Worm (Caenorhabditis elegans) whole organism, midembryonic: ENCODE measurements around the gene aat-3.

Experiments
- cog-1 ChIP-seq: sonication (generic microtip); optimal IDR thresholded peaks from 2 replicates; lab custom pipeline; 2016; ENCODE audit warnings: missing genetic modification characterization, missing compliant biosample characterization
- flt-1 ChIP-seq: fragments of 200-800 bp; sonication (Bioruptor generic); IDR thresholded peaks from 2 replicates; pipeline ENCODE4 v1.3.6; 2022; ENCODE audit warnings: missing genetic modification characterization, missing compliant biosample characterization
- ztf-29 ChIP-seq: fragments of 200-800 bp; sonication (Bioruptor generic); IDR thresholded peaks from 2 replicates; pipeline ENCODE4 v1.3.6; 2022; ENCODE audit warnings: missing genetic modification reagents, missing genetic modification characterization, missing compliant biosample characterization

DNA sequence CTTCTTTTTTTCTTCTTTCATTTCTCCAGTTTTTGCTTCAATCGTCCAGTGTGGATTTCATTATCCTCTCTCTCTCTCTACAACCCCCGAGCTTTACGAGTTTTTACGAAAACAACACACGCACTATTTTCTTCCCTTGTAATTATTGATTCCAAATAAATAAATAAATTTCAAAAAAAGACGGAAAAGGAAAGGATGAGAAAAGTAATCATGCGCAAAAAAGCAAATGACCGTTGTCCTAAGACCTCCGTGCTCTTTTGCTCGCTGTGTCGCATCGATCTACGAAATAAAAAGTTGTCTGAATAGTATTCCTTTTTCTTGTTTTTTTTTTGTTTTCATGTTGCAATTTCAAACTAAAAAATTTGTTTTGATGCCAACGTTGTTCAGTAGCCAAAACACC lies 1.4 kb upstream of the aat-3 start:
- no peak for TF ChIP-seq ztf-29 (GFP tag; lab: Robert Waterston, UW)
- no peak for TF ChIP-seq cog-1 (tag; lab: Kevin White, UChicago)
- TF ChIP-seq flt-1 = no peak
